Fruit fly (Drosophila melanogaster) whole organism, prepupa: ENCODE measurements around the gene CG17637.

Source experiments
- CG10631 ChIP-seq: fragments of 200-800 bp; sonication (Bioruptor generic); optimal IDR thresholded peaks from 2 replicates; lab custom pipeline; 2016; ENCODE audit warnings: missing biosample characterization, missing genetic modification characterization
- CG6276 ChIP-seq: fragments of 200-800 bp; sonication (Bioruptor generic); optimal IDR thresholded peaks from 2 replicates; lab custom pipeline; 2017; ENCODE audit warnings: missing biosample characterization, mild to moderate bottlenecking, missing genetic modification characterization
- CG6854 ChIP-seq: fragments of 200-800 bp; sonication (Bioruptor generic); optimal IDR thresholded peaks from 2 replicates; lab custom pipeline; 2017; ENCODE audit warnings: missing biosample characterization, mild to moderate bottlenecking, missing genetic modification characterization
- CG7368 ChIP-seq: fragments of 200-800 bp; sonication (Bioruptor generic); optimal IDR thresholded peaks from 3 replicates; lab custom pipeline; 2016; ENCODE audit warnings: missing biosample characterization, missing genetic modification characterization
- Hr39 ChIP-seq: fragments of 200-800 bp; sonication (Bioruptor generic); optimal IDR thresholded peaks from 2 replicates; lab custom pipeline; 2016; ENCODE audit warnings: missing biosample characterization, missing genetic modification characterization
- Hr4 ChIP-seq: fragments of 200-800 bp; sonication (Bioruptor generic); optimal IDR thresholded peaks from 3 replicates; lab custom pipeline; 2016; ENCODE audit warnings: missing biosample characterization, missing genetic modification characterization
- OdsH ChIP-seq: fragments of 200-800 bp; sonication (Bioruptor generic); optimal IDR thresholded peaks from 3 replicates; lab custom pipeline; 2016; ENCODE audit warnings: missing biosample characterization, missing genetic modification characterization
- Sox102F ChIP-seq: fragments of 200-800 bp; sonication (Bioruptor generic); optimal IDR thresholded peaks from 2 replicates; lab custom pipeline; 2016; ENCODE audit warnings: missing biosample characterization, mild to moderate bottlenecking, missing genetic modification characterization
- Sox14 ChIP-seq: fragments of 200-800 bp; sonication (Bioruptor generic); optimal IDR thresholded peaks from 3 replicates; lab custom pipeline; 2016; ENCODE audit warnings: missing biosample characterization, missing genetic modification characterization
- cyc ChIP-seq: fragments of 200-800 bp; sonication (Bioruptor generic); optimal IDR thresholded peaks from 3 replicates; lab custom pipeline; 2016; ENCODE audit warnings: missing biosample characterization, missing genetic modification characterization
- pdm3 ChIP-seq: fragments of 200-800 bp; sonication (Bioruptor generic); optimal IDR thresholded peaks from 3 replicates; lab custom pipeline; 2016; ENCODE audit warnings: missing biosample characterization, missing genetic modification characterization
- vri ChIP-seq: fragments of 200-800 bp; sonication (Bioruptor generic); optimal IDR thresholded peaks from 3 replicates; lab custom pipeline; 2016; ENCODE audit warnings: missing biosample characterization, mild to moderate bottlenecking, missing genetic modification characterization

Gene CG17637

DNA sequence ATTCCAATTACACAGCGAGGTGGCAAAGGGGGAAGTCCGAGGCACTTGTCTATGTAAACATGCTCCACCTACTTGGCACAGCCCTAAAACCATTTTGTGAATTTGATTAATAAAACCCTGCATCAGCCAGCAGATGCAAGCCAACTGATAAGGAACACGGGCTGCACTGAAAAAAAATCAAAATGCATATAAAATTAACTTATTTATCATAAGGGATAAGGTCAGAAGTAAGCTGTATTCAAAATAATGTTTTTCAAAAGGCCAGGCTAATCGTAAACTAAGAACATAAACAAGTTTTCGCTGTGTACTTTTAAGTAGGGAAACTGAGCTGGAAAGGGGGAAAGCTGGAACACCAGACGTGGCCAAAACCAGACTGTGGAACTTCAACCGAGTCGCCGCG is 47.9 kb downstream of the CG17637 start (continued):
- TF ChIP-seq CG10631 (GFP tag; lab: Kevin White, UChicago), result peak; percentile 65
- TF ChIP-seq OdsH (GFP tag; lab: Kevin White, UChicago), result peak; percentile 67
- peak; percentile 31 for TF ChIP-seq CG7368 (GFP tag; lab: Kevin White, UChicago)
- no peak for TF ChIP-seq vri
- TF ChIP-seq CG6854 (GFP tag; lab: Kevin White, UChicago), result no peak
- TF ChIP-seq pdm3 (GFP tag; lab: Kevin White, UChicago), result peak; percentile 72
- TF ChIP-seq Hr4, result peak; percentile 50
- peak; percentile 27 for TF ChIP-seq CG6276 (GFP tag; lab: Kevin White, UChicago)
- TF ChIP-seq Sox102F (GFP tag; lab: Kevin White, UChicago), result peak; percentile 46
- TF ChIP-seq cyc (GFP tag; lab: Kevin White, UChicago), result peak; percentile 69
- TF ChIP-seq Sox14, result peak; percentile 74
- TF ChIP-seq Hr39 (GFP tag; lab: Kevin White, UChicago), result peak; percentile 53
